Worm (Caenorhabditis elegans): ENCODE data around the gene best-24.

Gene best-24

DNA sequence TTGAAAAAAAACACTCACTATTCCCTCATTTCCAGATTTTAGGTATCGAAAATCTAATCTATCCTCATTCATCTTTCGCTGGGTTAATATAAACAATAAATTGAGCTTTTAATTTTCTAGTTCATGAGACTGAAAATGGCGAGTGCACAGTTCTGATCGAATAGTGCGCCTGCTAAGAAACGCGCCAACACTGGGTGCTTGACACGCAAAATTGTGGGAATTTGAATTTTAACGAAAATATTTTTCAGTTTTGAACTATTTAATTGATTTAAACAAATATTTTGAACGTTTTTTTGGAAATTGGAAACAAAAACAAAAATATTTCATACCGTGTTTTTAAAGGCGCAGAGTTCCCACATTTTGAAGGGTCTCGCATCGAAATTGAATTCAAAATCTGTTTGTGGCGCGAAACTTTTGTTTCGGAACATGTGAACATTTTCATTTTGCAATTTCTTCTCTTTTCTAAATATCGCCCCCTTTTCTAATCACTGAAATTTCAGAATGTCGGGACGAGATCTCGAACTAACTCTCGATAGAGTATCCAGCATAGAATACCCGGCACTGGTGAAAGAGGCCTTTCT lies 27.8 kb downstream of the best-24 start, which contains the start of the genes C29E4.13 and npp-15:
Gene C29E4.13 (minus strand): TSS at position 169 of the 581 bp plus-strand sequence.
Gene npp-15 (plus strand): TSS at position 495 of the 581 bp plus-strand sequence.
- TF ChIP-seq efl-1 (GFP tag; optimal IDR thresholded peaks at IDR 0.05) (peak; percentile 87), attf-3 (GFP tag; conservative IDR thresholded peaks at IDR 0.05) (peak; percentile 53; the same call in 1 of the 2 replicates), ztf-6 (GFP tag; IDR thresholded peaks at IDR 0.05) (no peak), unc-130 (GFP tag; optimal IDR thresholded peaks at IDR 0.05) (peak; percentile 9), madf-6 (GFP tag; IDR thresholded peaks at IDR 0.05) (peak; percentile 80), ztf-28 (GFP tag; IDR thresholded peaks at IDR 0.05) (no peak), lsl-1 (GFP tag; optimal IDR thresholded peaks at IDR 0.05) (peak; percentile 73), F52B5.7 (tag; optimal IDR thresholded peaks at IDR 0.05) (no peak), dpl-1 (GFP tag; optimal IDR thresholded peaks at IDR 0.05) (peak; percentile 72), hlh-12 (tag; optimal IDR thresholded peaks at IDR 0.05) (no peak), Y53G8AR.9 (GFP tag; conservative IDR thresholded peaks at IDR 0.05) (no peak), madf-8 (GFP tag; conservative IDR thresholded peaks at IDR 0.05) (peak; percentile 55), nhr-80 (tag; optimal IDR thresholded peaks at IDR 0.05) (peak; percentile 15), lin-54 (GFP tag; optimal IDR thresholded peaks at IDR 0.05) (peak; percentile 55), cebp-1 (GFP tag; IDR thresholded peaks at IDR 0.05) (no peak), cebp-1 (tag; optimal IDR thresholded peaks at IDR 0.05) (peak; percentile 18), D2030.7 (GFP tag; IDR thresholded peaks at IDR 0.05) (peak; percentile 50), repo-1 (tag; optimal IDR thresholded peaks at IDR 0.05) (no peak), attf-5 (GFP tag; optimal IDR thresholded peaks at IDR 0.05) (peak; percentile 46), snpc-1.3 (tag; optimal IDR thresholded peaks at IDR 0.05; ENCODE audit: insufficient read depth) (no peak), tbp1 (GFP tag; optimal IDR thresholded peaks at IDR 0.05) (peak; percentile 1), F33H1.4 (GFP tag; IDR thresholded peaks at IDR 0.05) (peak; percentile 82), ztf-18 (tag; optimal IDR thresholded peaks at IDR 0.05) (peak; percentile 90), ets-4 (GFP tag; optimal IDR thresholded peaks at IDR 0.05) (no peak), tbx-9 (tag; optimal IDR thresholded peaks at IDR 0.05; ENCODE audit: borderline replicate concordance) (no peak), xnd-1 (tag; optimal IDR thresholded peaks at IDR 0.05) (peak; percentile 60), ceh-58 (GFP tag; IDR thresholded peaks at IDR 0.05) (no peak)

DNA sequence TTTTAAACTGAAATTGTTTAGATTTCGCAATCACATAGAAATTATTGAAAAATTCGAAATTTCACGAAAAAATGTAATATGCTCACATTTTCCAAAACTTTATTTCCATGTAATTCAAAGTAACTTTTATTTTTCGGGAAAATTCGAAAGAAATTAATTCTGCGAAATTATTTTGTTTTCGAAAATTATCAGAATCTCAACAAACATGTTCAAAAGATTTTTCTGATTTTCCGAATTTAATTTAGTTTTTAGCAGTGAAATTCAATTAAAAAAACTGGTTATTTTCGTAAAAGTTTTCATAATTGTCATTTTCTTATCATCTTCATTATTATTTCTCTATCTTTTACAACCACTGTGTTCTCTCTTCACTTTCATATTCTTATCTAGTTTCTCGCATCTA lies 32.4 kb downstream of the best-24 start, which contains the start of gene ran-2:
Gene ran-2 (plus strand): TSS at position 301 of the 400 bp plus-strand sequence.
- no peak for TF ChIP-seq cebp-1 (GFP tag; IDR thresholded peaks at IDR 0.05)
- peak; percentile 85 for TF ChIP-seq cebp-1 (tag; optimal IDR thresholded peaks at IDR 0.05)
- no peak for TF ChIP-seq attf-3 (GFP tag; conservative IDR thresholded peaks at IDR 0.05)

DNA sequence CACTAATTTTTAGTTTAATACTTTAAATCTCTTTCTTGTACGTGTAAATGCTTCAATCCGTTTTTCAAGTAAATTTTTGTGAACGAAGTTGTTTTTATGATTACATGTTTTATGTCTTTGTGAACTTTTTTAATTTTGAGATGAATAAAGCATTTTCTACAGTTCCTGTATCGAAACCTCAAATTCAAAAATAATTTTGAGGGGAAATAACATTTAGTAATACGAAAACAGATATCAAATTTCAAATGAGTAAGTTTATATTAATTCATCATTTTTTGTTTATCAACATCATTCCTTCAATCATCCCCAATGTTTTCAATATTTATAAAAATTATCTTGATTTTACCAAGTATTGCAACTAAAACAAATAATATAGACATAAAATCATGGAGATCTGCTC lies 36.7 kb downstream of the best-24 start, which contains the start of gene C29E4.10:
Gene C29E4.10 (plus strand): TSS at position 301 of the 400 bp plus-strand sequence.
- TF ChIP-seq nhr-27 (tag; optimal IDR thresholded peaks at IDR 0.05) (no peak), aptf-3 (GFP tag; IDR thresholded peaks at IDR 0.05) (no peak), xnd-1 (tag; optimal IDR thresholded peaks at IDR 0.05) (no peak), mel-28 (tag; optimal IDR thresholded peaks at IDR 0.05; ENCODE audit: borderline replicate concordance) (no peak), fkh-3 (tag; optimal IDR thresholded peaks at IDR 0.05) (no peak), Y79H2A.3 (GFP tag; conservative IDR thresholded peaks at IDR 0.05) (no peak), hsf-1 (GFP tag; IDR thresholded peaks at IDR 0.05) (no peak), lin-35 (GFP tag; optimal IDR thresholded peaks at IDR 0.05) (no peak), Y53G8AR.9 (GFP tag; conservative IDR thresholded peaks at IDR 0.05) (no peak), egl-44 (GFP tag; IDR thresholded peaks at IDR 0.05) (no peak), F22D6.2 (tag; optimal IDR thresholded peaks at IDR 0.05) (no peak)

Measured in whole organism, young adult.